Fruit fly (Drosophila melanogaster) whole organism: Measurements from ENCODE around the gene Eig71Ei.

Experiments used
- CG8478 ChIP-seq: fragments of >200 bp; optimal IDR thresholded peaks from 2 replicates; lab custom pipeline; 2018; ENCODE audit warnings: inconsistent platforms
- psq ChIP-seq: fragments of >200 bp; optimal IDR thresholded peaks from 2 replicates; lab custom pipeline; 2017
- usp ChIP-seq: fragments of >200 bp; optimal IDR thresholded peaks from 2 replicates; lab custom pipeline; 2017; ENCODE audit warnings: missing biosample characterization, missing genetic modification characterization, mixed read lengths

- no peak for TF ChIP-seq usp (GFP tag; lab: Kevin White, UChicago)
- no peak for TF ChIP-seq psq
- no peak for TF ChIP-seq CG8478 (lab: Kevin White, UChicago)
Measured at dm6 chr3L:15675111-15675510, 15.6 kb downstream of the Eig71Ei start.
